Fruit fly (Drosophila melanogaster) whole organism, embryonic: ENCODE data around the gene msn.

ENCODE experiments used
- ATbp ChIP-seq: fragments of 200-800 bp; sonication (Bioruptor generic); optimal IDR thresholded peaks from 2 replicates; lab custom pipeline; 2017; ENCODE audit warnings: missing biosample characterization, mild to moderate bottlenecking, missing genetic modification characterization, missing genetic modification reagents
- BEAF-32 ChIP-seq: fragments of 200-800 bp; sonication (Bioruptor generic); optimal IDR thresholded peaks from 3 replicates; lab custom pipeline; 2017; ENCODE audit warnings: missing biosample characterization, missing genetic modification characterization, mild to moderate bottlenecking, moderate library complexity, missing genetic modification reagents
- CG11085 ChIP-seq: fragments of 200-800 bp; sonication (Bioruptor generic); IDR thresholded peaks from 2 replicates; pipeline ENCODE4 v1.3.6; 2022; ENCODE audit warnings: missing biosample characterization, missing genetic modification characterization
- CG12219 ChIP-seq: fragments of 200-800 bp; sonication (Bioruptor generic); optimal IDR thresholded peaks from 3 replicates; lab custom pipeline; 2018; ENCODE audit warnings: missing biosample characterization, mild to moderate bottlenecking, missing genetic modification characterization
- CG12236 ChIP-seq: fragments of 200-800 bp; sonication (Bioruptor generic); optimal IDR thresholded peaks from 2 replicates; lab custom pipeline; 2016; ENCODE audit warnings: missing biosample characterization, missing genetic modification characterization
- CG12744 ChIP-seq: fragments of 200-800 bp; sonication (Bioruptor generic); optimal IDR thresholded peaks from 2 replicates; lab custom pipeline; 2016; ENCODE audit warnings: missing biosample characterization, missing genetic modification characterization
- CG13287 ChIP-seq: fragments of 200-800 bp; sonication (Bioruptor generic); IDR thresholded peaks from 2 replicates; pipeline ENCODE4 v1.3.6; 2022; ENCODE audit warnings: missing biosample characterization, missing genetic modification characterization; ENCODE audit not compliant: partially characterized antibody
- CG15269 ChIP-seq: fragments of 200-800 bp; sonication (Bioruptor generic); optimal IDR thresholded peaks from 2 replicates; lab custom pipeline; 2018; ENCODE audit warnings: missing biosample characterization, mild to moderate bottlenecking, missing genetic modification characterization, moderate library complexity
- CG1603 ChIP-seq: fragments of 200-800 bp; sonication (Bioruptor generic); optimal IDR thresholded peaks from 2 replicates; lab custom pipeline; 2019; ENCODE audit warnings: missing biosample characterization, mild to moderate bottlenecking, missing genetic modification characterization, moderate library complexity
- CG18262 ChIP-seq: fragments of 200-800 bp; optimal IDR thresholded peaks from 3 replicates; lab custom pipeline; 2019; ENCODE audit warnings: missing biosample characterization, mild to moderate bottlenecking, missing genetic modification characterization, moderate library complexity
- CG18619 ChIP-seq: fragments of 200-800 bp; sonication (Bioruptor generic); optimal IDR thresholded peaks from 3 replicates; lab custom pipeline; 2017; ENCODE audit warnings: missing biosample characterization, mild to moderate bottlenecking, missing genetic modification characterization
- CG31224 ChIP-seq: fragments of 200-800 bp; sonication (Bioruptor generic); IDR thresholded peaks from 2 replicates; pipeline ENCODE4 v1.3.6; 2022; ENCODE audit warnings: missing biosample characterization, missing genetic modification characterization
- CG31388 ChIP-seq: fragments of 200-800 bp; sonication (Bioruptor generic); optimal IDR thresholded peaks from 2 replicates; lab custom pipeline; 2016; ENCODE audit warnings: missing biosample characterization, missing genetic modification characterization
- CG33213 ChIP-seq: fragments of 200-800 bp; sonication (Bioruptor generic); optimal IDR thresholded peaks from 3 replicates; lab custom pipeline; 2016; ENCODE audit warnings: missing biosample characterization, missing genetic modification characterization
- CG34422 ChIP-seq: fragments of 200-800 bp; sonication (Bioruptor generic); IDR thresholded peaks from 3 replicates; pipeline ENCODE4 v1.3.6; 2022; ENCODE audit warnings: missing biosample characterization, missing genetic modification characterization
- CG43689 ChIP-seq: fragments of 200-800 bp; sonication (Bioruptor generic); IDR thresholded peaks from 2 replicates; pipeline ENCODE4 v1.3.6; 2022; ENCODE audit warnings: missing biosample characterization, missing genetic modification characterization
- CG4854 ChIP-seq: fragments of 200-800 bp; sonication (Bioruptor generic); optimal IDR thresholded peaks from 2 replicates; lab custom pipeline; 2016; ENCODE audit warnings: missing biosample characterization, missing genetic modification characterization, inconsistent platforms
- CG5180 ChIP-seq: fragments of 200-800 bp; sonication (Bioruptor generic); optimal IDR thresholded peaks from 3 replicates; lab custom pipeline; 2017; ENCODE audit warnings: missing biosample characterization, missing genetic modification characterization, mild to moderate bottlenecking, moderate library complexity, missing genetic modification reagents
- CG6654 ChIP-seq: fragments of 200-800 bp; sonication (Bioruptor generic); optimal IDR thresholded peaks from 2 replicates; lab custom pipeline; 2017; ENCODE audit warnings: missing biosample characterization, mild to moderate bottlenecking, missing genetic modification characterization
- CG7786 ChIP-seq: fragments of 200-800 bp; sonication (Bioruptor generic); optimal IDR thresholded peaks from 2 replicates; lab custom pipeline; 2016; ENCODE audit warnings: missing biosample characterization, missing genetic modification characterization
- CG9727 ChIP-seq: fragments of 200-800 bp; sonication (Bioruptor generic); optimal IDR thresholded peaks from 3 replicates; lab custom pipeline; 2017; ENCODE audit warnings: missing biosample characterization, mild to moderate bottlenecking, missing genetic modification characterization
- CG9817 ChIP-seq: fragments of 200-800 bp; sonication (Bioruptor generic); optimal IDR thresholded peaks from 2 replicates; lab custom pipeline; 2018; ENCODE audit warnings: missing biosample characterization, mild to moderate bottlenecking, missing genetic modification characterization, moderate library complexity
- CG9876 ChIP-seq: fragments of 200-800 bp; sonication (Bioruptor generic); optimal IDR thresholded peaks from 2 replicates; lab custom pipeline; 2016; ENCODE audit warnings: missing biosample characterization, missing genetic modification characterization
- Camta ChIP-seq: fragments of 200-800 bp; sonication (Bioruptor generic); optimal IDR thresholded peaks from 2 replicates; lab custom pipeline; 2016; ENCODE audit warnings: missing biosample characterization, missing genetic modification characterization
- Fer1 ChIP-seq: fragments of 200-800 bp; sonication (Bioruptor generic); optimal IDR thresholded peaks from 2 replicates; lab custom pipeline; 2017; ENCODE audit warnings: missing biosample characterization, mild to moderate bottlenecking, missing genetic modification characterization
- Fer3 ChIP-seq: fragments of 200-800 bp; sonication (Bioruptor generic); optimal IDR thresholded peaks from 2 replicates; lab custom pipeline; 2018; ENCODE audit warnings: missing biosample characterization, mild to moderate bottlenecking, missing genetic modification characterization, moderate library complexity
- Oli ChIP-seq: fragments of 200-800 bp; sonication (Bioruptor generic); optimal IDR thresholded peaks from 2 replicates; lab custom pipeline; 2018; ENCODE audit warnings: missing biosample characterization, mild to moderate bottlenecking, missing genetic modification characterization, moderate library complexity
- Six4 ChIP-seq: fragments of 200-800 bp; sonication (Bioruptor generic); optimal IDR thresholded peaks from 2 replicates; lab custom pipeline; 2016; ENCODE audit warnings: missing biosample characterization, missing genetic modification characterization
- ac ChIP-seq: fragments of 200-800 bp; sonication (Bioruptor generic); optimal IDR thresholded peaks from 3 replicates; lab custom pipeline; 2017; ENCODE audit warnings: missing biosample characterization, mild to moderate bottlenecking, missing genetic modification characterization
- al ChIP-seq: fragments of 200-800 bp; sonication (Bioruptor generic); IDR thresholded peaks from 2 replicates; pipeline ENCODE4 v1.3.6; 2022; ENCODE audit warnings: missing biosample characterization, missing genetic modification characterization
- aop ChIP-seq: fragments of 200-800 bp; sonication (Bioruptor generic); IDR thresholded peaks from 2 replicates; pipeline ENCODE4 v1.3.6; 2022; ENCODE audit warnings: missing biosample characterization, missing genetic modification characterization
- ara ChIP-seq: fragments of 200-800 bp; sonication (Bioruptor generic); IDR thresholded peaks from 2 replicates; pipeline ENCODE4 v1.3.6; 2022; ENCODE audit warnings: missing biosample characterization, missing genetic modification characterization
- ase ChIP-seq: fragments of 200-800 bp; sonication (Bioruptor generic); IDR thresholded peaks from 3 replicates; pipeline ENCODE4 v1.3.6; 2022; ENCODE audit warnings: missing biosample characterization, missing genetic modification characterization
- bsh ChIP-seq, 2 experiments: fragments of 200-800 bp; sonication (Bioruptor generic); optimal IDR thresholded peaks; 2 replicates each; lab custom pipeline; 2017 to 2018; ENCODE audit warnings: mild to moderate bottlenecking in 2 of 2, missing biosample characterization in 2 of 2, missing genetic modification characterization in 2 of 2, moderate library complexity in 1 of 2
- dati ChIP-seq: fragments of 200-800 bp; sonication (Bioruptor generic); IDR thresholded peaks from 2 replicates; pipeline ENCODE4 v1.3.6; 2022; ENCODE audit warnings: missing biosample characterization, missing genetic modification characterization
- emc ChIP-seq: fragments of 200-800 bp; sonication (Bioruptor generic); optimal IDR thresholded peaks from 2 replicates; lab custom pipeline; 2016; ENCODE audit warnings: missing biosample characterization, missing genetic modification characterization
- fru ChIP-seq: fragments of >200 bp; optimal IDR thresholded peaks from 2 replicates; lab custom pipeline; 2017
- inv ChIP-seq: fragments of 200-800 bp; sonication (Bioruptor generic); IDR thresholded peaks from 2 replicates; pipeline ENCODE4 v1.3.6; 2022; ENCODE audit warnings: missing biosample characterization, missing genetic modification characterization; ENCODE audit not compliant: partially characterized antibody
- nau ChIP-seq: fragments of 200-800 bp; sonication (Bioruptor generic); optimal IDR thresholded peaks from 3 replicates; lab custom pipeline; 2017; ENCODE audit warnings: missing biosample characterization, mild to moderate bottlenecking, missing genetic modification characterization, missing genetic modification reagents
- onecut ChIP-seq: fragments of 200-800 bp; sonication (Bioruptor generic); IDR thresholded peaks from 2 replicates; pipeline ENCODE4 v1.3.6; 2022; ENCODE audit warnings: missing biosample characterization, missing genetic modification characterization
- pan ChIP-seq, 4 experiments: fragments of >200 bp in 3 of 4; fragments of 200-800 bp in 1 of 4; sonication (Bioruptor generic) in 1 of 4; optimal IDR thresholded peaks in 3 of 4; IDR thresholded peaks in 1 of 4; 2 replicates each; pipeline versions ENCODE4 v1.3.6 to Lab custom; 2017 to 2022; ENCODE audit warnings: missing biosample characterization in 2 of 4, missing genetic modification characterization in 2 of 4, mixed read lengths in 1 of 4
- sima ChIP-seq: fragments of 200-800 bp; sonication (Bioruptor generic); optimal IDR thresholded peaks from 2 replicates; lab custom pipeline; 2016; ENCODE audit warnings: missing biosample characterization, missing genetic modification characterization
- ssp ChIP-seq: fragments of 200-800 bp; sonication (Bioruptor generic); IDR thresholded peaks from 2 replicates; pipeline ENCODE4 v1.3.6; 2022; ENCODE audit warnings: missing biosample characterization, missing genetic modification characterization
- tgo ChIP-seq: fragments of 200-800 bp; sonication (Bioruptor generic); IDR thresholded peaks from 3 replicates; pipeline ENCODE4 v1.3.6; 2022; ENCODE audit warnings: missing biosample characterization, missing genetic modification characterization
- tll ChIP-seq, 2 experiments: fragments of 200-800 bp in 1 of 2; fragments of >200 bp in 1 of 2; sonication (Bioruptor generic) in 1 of 2; optimal IDR thresholded peaks; 2 replicates each; lab custom pipeline; 2017 to 2019; ENCODE audit warnings: missing biosample characterization in 2 of 2, missing genetic modification characterization in 2 of 2, mild to moderate bottlenecking in 1 of 2, moderate library complexity in 1 of 2
- vvl ChIP-seq: fragments of 200-800 bp; sonication (Bioruptor generic); IDR thresholded peaks from 2 replicates; pipeline ENCODE4 v1.3.6; 2022; ENCODE audit warnings: missing biosample characterization, missing genetic modification characterization
- zen2 ChIP-seq: fragments of 200-800 bp; sonication (Bioruptor generic); IDR thresholded peaks from 3 replicates; pipeline ENCODE4 v1.3.6; 2022; ENCODE audit warnings: missing biosample characterization, missing genetic modification characterization; ENCODE audit not compliant: partially characterized antibody
- zfh2 ChIP-seq: fragments of 200-800 bp; sonication (Bioruptor generic); optimal IDR thresholded peaks from 2 replicates; lab custom pipeline; 2016; ENCODE audit warnings: missing biosample characterization, missing genetic modification characterization

msn gene

dm6 chr3L:2552116-2552843 is 34.1 kb downstream of the msn start (continued):
- TF ChIP-seq tll (GFP tag; optimal IDR thresholded peaks at IDR 0.05; lab: Kevin White, UChicago) (no peak), inv (GFP tag; lab: Robert Waterston, UW) (no peak), CG18262 (tag; lab: Kevin White, UChicago) (peak; percentile 84), ATbp (GFP tag; lab: Kevin White, UChicago) (peak; percentile 65), CG9817 (no peak), Fer3 (tag; lab: Kevin White, UChicago) (peak; percentile 40), tgo (GFP tag; lab: Robert Waterston, UW) (peak; percentile 63; the same call in 1 of the 3 replicates), al (0 out of 2 replicates have a peak, but pooled peaks have one; percentile 19), vvl (GFP tag; lab: Robert Waterston, UW) (peak; percentile 70), CG12219 (GFP tag; lab: Kevin White, UChicago) (peak; percentile 59), ssp (GFP tag; lab: Robert Waterston, UW) (no peak), nau (GFP tag; lab: Kevin White, UChicago) (peak; percentile 69), CG9876 (GFP tag; lab: Kevin White, UChicago) (no peak), emc (GFP tag; lab: Kevin White, UChicago) (no peak), Fer1 (peak; percentile 60), CG34422 (0 out of 3 replicates have a peak, but pooled peaks have one; percentile 12), Oli (tag; lab: Kevin White, UChicago) (peak; percentile 73), CG15269 (tag; lab: Kevin White, UChicago) (peak; percentile 69), zfh2 (GFP tag; lab: Kevin White, UChicago) (no peak), CG5180 (GFP tag; lab: Kevin White, UChicago) (peak; percentile 6), dati (GFP tag; lab: Robert Waterston, UW) (peak; percentile 11; the same call in 1 of the 2 replicates), ac (GFP tag; lab: Kevin White, UChicago) (peak; percentile 45), CG31224 (no peak), CG1603 (tag; lab: Kevin White, UChicago) (peak; percentile 73), CG6654 (GFP tag; lab: Kevin White, UChicago) (no peak), CG7786 (GFP tag; lab: Kevin White, UChicago) (peak; percentile 51), CG4854 (GFP tag; lab: Kevin White, UChicago) (peak; percentile 47), CG43689 (GFP tag; lab: Robert Waterston, UW) (no peak), pan (optimal IDR thresholded peaks at IDR 0.05; lab: Kevin White, UChicago) (no peak), pan (GFP tag; optimal IDR thresholded peaks at IDR 0.05 in 1 of 2, IDR thresholded peaks at IDR 0.05 in 1 of 2) (peak in 1 of 2 experiments; percentile 64), bsh (GFP tag; optimal IDR thresholded peaks at IDR 0.05; lab: Kevin White, UChicago) (peak; percentile 52 to 87), Six4 (GFP tag; lab: Kevin White, UChicago) (peak; percentile 58), sima (GFP tag; lab: Kevin White, UChicago) (no peak), BEAF-32 (GFP tag; lab: Kevin White, UChicago) (no peak), aop (GFP tag; lab: Robert Waterston, UW) (no peak), CG31388 (GFP tag; lab: Kevin White, UChicago) (peak; percentile 2), CG18619 (GFP tag; lab: Kevin White, UChicago) (peak; percentile 52), ase (GFP tag; lab: Robert Waterston, UW) (peak; percentile 54; the same call in 2 of the 3 replicates), CG12236 (peak; percentile 52), CG12744 (peak; percentile 38), onecut (GFP tag; lab: Robert Waterston, UW) (peak; percentile 46; the same call in 1 of the 2 replicates), Camta (GFP tag; lab: Kevin White, UChicago) (peak; percentile 65), CG33213 (GFP tag; lab: Kevin White, UChicago) (peak; percentile 46), fru (lab: Kevin White, UChicago) (no peak), ara (GFP tag; lab: Robert Waterston, UW) (peak; percentile 70; the same call in 1 of the 2 replicates), zen2 (GFP tag; lab: Robert Waterston, UW) (no peak), CG13287 (GFP tag; lab: Robert Waterston, UW) (no peak), CG9727 (GFP tag; lab: Kevin White, UChicago) (peak; percentile 78), CG11085 (no peak)
